Fruit fly (Drosophila melanogaster) whole organism, embryonic: Measurements from ENCODE around the gene alphaTub84D.

Source experiments
- CG1024 ChIP-seq: fragments of 200-800 bp; sonication (Bioruptor generic); IDR thresholded peaks from 2 replicates; pipeline ENCODE4 v1.3.6; 2022; ENCODE audit warnings: missing biosample characterization, missing genetic modification characterization
- CG10462 ChIP-seq: fragments of 200-800 bp; sonication (Bioruptor generic); optimal IDR thresholded peaks from 2 replicates; lab custom pipeline; 2016; ENCODE audit warnings: missing biosample characterization, missing genetic modification characterization
- CG17385 ChIP-seq: fragments of 200-800 bp; sonication (Bioruptor generic); optimal IDR thresholded peaks from 3 replicates; lab custom pipeline; 2018; ENCODE audit warnings: missing biosample characterization, mild to moderate bottlenecking, missing genetic modification characterization
- CG17802 ChIP-seq: fragments of 200-800 bp; sonication (Bioruptor generic); optimal IDR thresholded peaks from 2 replicates; lab custom pipeline; 2018; ENCODE audit warnings: missing biosample characterization, mild to moderate bottlenecking, missing genetic modification characterization, moderate library complexity
- CG18476 ChIP-seq: fragments of 200-800 bp; sonication (Bioruptor generic); optimal IDR thresholded peaks from 2 replicates; lab custom pipeline; 2016; ENCODE audit warnings: missing biosample characterization, mild to moderate bottlenecking, missing genetic modification characterization
- CG18764 ChIP-seq: fragments of 200-800 bp; sonication (Bioruptor generic); optimal IDR thresholded peaks from 3 replicates; lab custom pipeline; 2016; ENCODE audit warnings: missing biosample characterization, missing genetic modification characterization
- CG34376 ChIP-seq: fragments of 200-800 bp; sonication (Bioruptor generic); optimal IDR thresholded peaks from 2 replicates; lab custom pipeline; 2018; ENCODE audit warnings: missing biosample characterization, mild to moderate bottlenecking, missing genetic modification characterization
- Dfd ChIP-seq, 2 experiments: fragments of >200 bp; optimal IDR thresholded peaks; 2 replicates each; lab custom pipeline; 2017; ENCODE audit warnings: missing biosample characterization in 2 of 2, missing genetic modification characterization in 2 of 2
- Doc2 ChIP-seq: fragments of 200-800 bp; sonication (Bioruptor generic); IDR thresholded peaks from 2 replicates; pipeline ENCODE4 v1.3.6; 2022; ENCODE audit warnings: missing biosample characterization, missing genetic modification characterization
- Dp ChIP-seq: fragments of 200-800 bp; sonication (Bioruptor generic); optimal IDR thresholded peaks from 2 replicates; lab custom pipeline; 2018; ENCODE audit warnings: missing biosample characterization, mild to moderate bottlenecking, missing genetic modification characterization, moderate library complexity
- E2f1 ChIP-seq: fragments of 200-800 bp; sonication (Bioruptor generic); IDR thresholded peaks from 2 replicates; pipeline ENCODE4 v1.3.6; 2022; ENCODE audit warnings: missing biosample characterization, missing genetic modification characterization
- HLH4C ChIP-seq: fragments of 200-800 bp; sonication (Bioruptor generic); IDR thresholded peaks from 3 replicates; pipeline ENCODE4 v1.3.6; 2022; ENCODE audit warnings: missing biosample characterization, missing genetic modification characterization; ENCODE audit not compliant: partially characterized antibody
- Hand ChIP-seq: fragments of 200-800 bp; sonication (Bioruptor generic); optimal IDR thresholded peaks from 2 replicates; lab custom pipeline; 2017; ENCODE audit warnings: mild to moderate bottlenecking, missing biosample characterization, missing genetic modification reagents, missing genetic modification characterization
- Hmr ChIP-seq: fragments of 200-800 bp; sonication (Bioruptor generic); optimal IDR thresholded peaks from 3 replicates; lab custom pipeline; 2017; ENCODE audit warnings: mild to moderate bottlenecking, missing biosample characterization, missing genetic modification reagents, missing genetic modification characterization
- Lim3 ChIP-seq: fragments of 200-800 bp; sonication (Bioruptor generic); IDR thresholded peaks from 2 replicates; pipeline ENCODE4 v1.3.6; 2022; ENCODE audit warnings: missing biosample characterization, missing genetic modification characterization
- Nf-YC ChIP-seq: fragments of 200-800 bp; optimal IDR thresholded peaks from 3 replicates; lab custom pipeline; 2019; ENCODE audit warnings: missing biosample characterization, mild to moderate bottlenecking, missing genetic modification characterization, moderate library complexity
- Pdp1 ChIP-seq, 2 experiments: fragments of 200-800 bp; sonication (Bioruptor generic); optimal IDR thresholded peaks; 3 replicates each; lab custom pipeline; 2016; ENCODE audit warnings: missing biosample characterization in 2 of 2, missing genetic modification characterization in 2 of 2, mild to moderate bottlenecking in 1 of 2, moderate library complexity in 1 of 2
- Sry-δ ChIP-seq: fragments of 200-800 bp; sonication (Bioruptor generic); optimal IDR thresholded peaks from 2 replicates; lab custom pipeline; 2016; ENCODE audit warnings: missing biosample characterization, missing genetic modification characterization
- Tbp ChIP-seq: fragments of >200 bp; optimal IDR thresholded peaks from 2 replicates; lab custom pipeline; 2018; ENCODE audit warnings: missing biosample characterization, missing genetic modification characterization
- YL-1 ChIP-seq: fragments of 200-800 bp; sonication (Bioruptor generic); optimal IDR thresholded peaks from 3 replicates; lab custom pipeline; 2017; ENCODE audit warnings: missing biosample characterization, mild to moderate bottlenecking, missing genetic modification characterization
- al ChIP-seq: fragments of 200-800 bp; sonication (Bioruptor generic); IDR thresholded peaks from 2 replicates; pipeline ENCODE4 v1.3.6; 2022; ENCODE audit warnings: missing biosample characterization, missing genetic modification characterization
- cg ChIP-seq: fragments of 200-800 bp; sonication (Bioruptor generic); optimal IDR thresholded peaks from 3 replicates; lab custom pipeline; 2019; ENCODE audit warnings: missing biosample characterization, mild to moderate bottlenecking, missing genetic modification characterization, moderate library complexity
- cwo ChIP-seq: fragments of 200-800 bp; sonication (Bioruptor generic); optimal IDR thresholded peaks from 3 replicates; lab custom pipeline; 2017; ENCODE audit warnings: missing biosample characterization, missing genetic modification characterization, mild to moderate bottlenecking, moderate library complexity, missing genetic modification reagents
- dan ChIP-seq: fragments of 200-800 bp; sonication (Bioruptor generic); IDR thresholded peaks from 2 replicates; pipeline ENCODE4 v1.3.6; 2022; ENCODE audit warnings: missing biosample characterization, missing genetic modification characterization
- danr ChIP-seq: fragments of 200-800 bp; sonication (Bioruptor generic); IDR thresholded peaks from 2 replicates; pipeline ENCODE4 v1.3.6; 2022; ENCODE audit warnings: missing biosample characterization, missing genetic modification characterization
- en ChIP-seq: fragments of 200-800 bp; sonication (Bioruptor generic); optimal IDR thresholded peaks from 2 replicates; lab custom pipeline; 2016; ENCODE audit warnings: missing biosample characterization, missing genetic modification characterization
- exex ChIP-seq: fragments of 200-800 bp; sonication (Bioruptor generic); optimal IDR thresholded peaks from 4 replicates; lab custom pipeline; 2018; ENCODE audit warnings: missing biosample characterization, mild to moderate bottlenecking, missing genetic modification characterization, moderate library complexity
- grn ChIP-seq: fragments of 200-800 bp; sonication (Bioruptor generic); optimal IDR thresholded peaks from 3 replicates; lab custom pipeline; 2017; ENCODE audit warnings: missing biosample characterization, missing genetic modification characterization
- gsb ChIP-seq: fragments of 200-800 bp; sonication (Bioruptor generic); IDR thresholded peaks from 2 replicates; pipeline ENCODE4 v1.3.6; 2022; ENCODE audit warnings: missing biosample characterization, missing genetic modification characterization
- lab ChIP-seq: fragments of 200-800 bp; sonication (Bioruptor generic); optimal IDR thresholded peaks from 3 replicates; lab custom pipeline; 2017; ENCODE audit warnings: missing biosample characterization, missing genetic modification characterization, mild to moderate bottlenecking, moderate library complexity, missing genetic modification reagents
- lbe ChIP-seq: fragments of 200-800 bp; sonication (Bioruptor generic); optimal IDR thresholded peaks from 2 replicates; lab custom pipeline; 2016; ENCODE audit warnings: missing biosample characterization, mild to moderate bottlenecking, missing genetic modification characterization
- pb ChIP-seq: fragments of 200-800 bp; sonication (Bioruptor generic); optimal IDR thresholded peaks from 3 replicates; lab custom pipeline; 2016; ENCODE audit warnings: missing biosample characterization, missing genetic modification characterization
- prd ChIP-seq, 3 experiments: fragments of >200 bp in 2 of 3; fragments of 200-800 bp in 1 of 3; sonication (Bioruptor generic) in 1 of 3; optimal IDR thresholded peaks in 2 of 3; IDR thresholded peaks in 1 of 3; 2 replicates in 2 of 3; 3 replicates in 1 of 3; pipeline versions ENCODE4 v1.3.6 to Lab custom; 2017 to 2022; ENCODE audit warnings: missing biosample characterization in 1 of 3, missing genetic modification characterization in 1 of 3
- schlank ChIP-seq: fragments of 200-800 bp; sonication (Bioruptor generic); optimal IDR thresholded peaks from 2 replicates; lab custom pipeline; 2018; ENCODE audit warnings: missing biosample characterization, mild to moderate bottlenecking, missing genetic modification characterization
- sd ChIP-seq: fragments of 200-800 bp; sonication (Bioruptor generic); optimal IDR thresholded peaks from 3 replicates; lab custom pipeline; 2018; ENCODE audit warnings: missing biosample characterization, mild to moderate bottlenecking, missing genetic modification characterization, moderate library complexity
- sens ChIP-seq: fragments of 200-800 bp; sonication (Bioruptor generic); peaks from one replicate; lab custom pipeline; 2016; ENCODE audit warnings: missing biosample characterization, missing genetic modification characterization
- sim ChIP-seq: fragments of 200-800 bp; sonication (Bioruptor generic); IDR thresholded peaks from 2 replicates; pipeline ENCODE4 v1.3.6; 2022; ENCODE audit warnings: missing biosample characterization, missing genetic modification characterization
- sr ChIP-seq: fragments of 200-800 bp; sonication (Bioruptor generic); IDR thresholded peaks from 3 replicates; pipeline ENCODE4 v1.3.6; 2022; ENCODE audit warnings: missing biosample characterization, missing genetic modification characterization
- sug ChIP-seq: fragments of 200-800 bp; optimal IDR thresholded peaks from 2 replicates; lab custom pipeline; 2019; ENCODE audit warnings: missing biosample characterization, mild to moderate bottlenecking, missing genetic modification characterization, moderate library complexity

Gene alphaTub84D

dm6 chr3R:7508198-7508837 is 22.2 kb upstream of the alphaTub84D start (continued):
- TF ChIP-seq CG10462 (GFP tag; lab: Kevin White, UChicago) (no peak), sim (GFP tag; lab: Robert Waterston, UW) (no peak), Hand (GFP tag; lab: Kevin White, UChicago) (no peak), schlank (tag; lab: Kevin White, UChicago) (no peak), en (no peak), sens (GFP tag; lab: Kevin White, UChicago) (peak; percentile 74), Nf-YC (tag; lab: Kevin White, UChicago) (no peak), cg (GFP tag; lab: Kevin White, UChicago) (peak; percentile 19), CG17802 (tag; lab: Kevin White, UChicago) (no peak), danr (GFP tag; lab: Robert Waterston, UW) (no peak), dan (GFP tag; lab: Robert Waterston, UW) (no peak), pb (GFP tag; lab: Kevin White, UChicago) (no peak), Dp (GFP tag; lab: Kevin White, UChicago) (no peak), CG18764 (GFP tag; lab: Kevin White, UChicago) (no peak)

DNA sequence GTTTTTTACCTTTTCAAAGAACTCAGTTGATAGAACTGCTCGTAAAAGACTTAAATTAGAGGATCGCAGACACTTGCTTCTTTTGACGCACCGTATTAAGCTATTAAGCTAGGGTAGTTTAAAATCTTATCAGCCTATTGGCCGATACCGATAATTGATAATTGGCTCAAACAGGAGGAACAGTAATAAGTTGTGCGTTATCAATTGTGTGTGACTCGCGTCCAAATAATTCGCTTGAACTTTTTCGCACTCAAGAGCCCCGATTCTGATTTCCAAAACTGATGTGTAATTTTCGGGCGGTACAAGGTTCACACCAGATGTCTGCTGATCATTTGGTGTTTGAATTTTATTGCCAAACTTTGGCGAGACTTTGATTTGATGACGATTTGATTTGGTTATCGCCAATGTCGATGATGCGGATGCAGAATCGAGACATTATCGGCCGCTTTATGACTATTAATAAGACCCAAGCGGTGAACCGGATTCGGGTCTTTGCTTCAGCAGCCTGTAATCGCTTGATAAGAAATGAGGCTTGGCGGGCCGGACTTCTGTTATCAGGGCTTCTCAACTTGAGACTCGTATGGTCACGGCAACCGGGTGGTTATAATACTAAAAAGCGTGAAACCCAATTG is 16.2 kb upstream of the alphaTub84D start:
- TF ChIP-seq gsb (GFP tag; lab: Robert Waterston, UW) (no peak), Sry-δ (GFP tag; lab: Kevin White, UChicago) (no peak), Hmr (GFP tag; lab: Kevin White, UChicago) (no peak), grn (no peak), E2f1 (GFP tag; lab: Robert Waterston, UW) (no peak), CG18476 (GFP tag; lab: Kevin White, UChicago) (no peak), Pdp1 (GFP tag; optimal IDR thresholded peaks at IDR 0.05; lab: Kevin White, UChicago) (peak in 1 of 2 experiments; percentile 1), sug (peak; percentile 80), sd (tag; lab: Kevin White, UChicago) (peak; percentile 51), Lim3 (GFP tag; lab: Robert Waterston, UW) (no peak), CG34376 (GFP tag; lab: Kevin White, UChicago) (peak; percentile 74), Dfd (GFP tag; optimal IDR thresholded peaks at IDR 0.05; lab: Kevin White, UChicago) (no peak), HLH4C (GFP tag; lab: Robert Waterston, UW) (no peak), Tbp (GFP tag; lab: Kevin White, UChicago) (no peak), al (no peak), prd (optimal IDR thresholded peaks at IDR 0.05; lab: Kevin White, UChicago) (no peak), prd (GFP tag; IDR thresholded peaks at IDR 0.05; lab: Robert Waterston, UW) (no peak), CG17385 (GFP tag; lab: Kevin White, UChicago) (no peak), CG1024 (GFP tag; lab: Robert Waterston, UW) (no peak), sr (GFP tag; lab: Robert Waterston, UW) (no peak), lab (GFP tag; lab: Kevin White, UChicago) (peak; percentile 17), cwo (peak; percentile 1), exex (tag; lab: Kevin White, UChicago) (peak; percentile 85), lbe (GFP tag; lab: Kevin White, UChicago) (no peak), YL-1 (GFP tag; lab: Kevin White, UChicago) (no peak), Doc2 (GFP tag; lab: Robert Waterston, UW) (no peak)
